Fruit fly (Drosophila melanogaster): ENCODE results near the gene Cp15.

DNA sequence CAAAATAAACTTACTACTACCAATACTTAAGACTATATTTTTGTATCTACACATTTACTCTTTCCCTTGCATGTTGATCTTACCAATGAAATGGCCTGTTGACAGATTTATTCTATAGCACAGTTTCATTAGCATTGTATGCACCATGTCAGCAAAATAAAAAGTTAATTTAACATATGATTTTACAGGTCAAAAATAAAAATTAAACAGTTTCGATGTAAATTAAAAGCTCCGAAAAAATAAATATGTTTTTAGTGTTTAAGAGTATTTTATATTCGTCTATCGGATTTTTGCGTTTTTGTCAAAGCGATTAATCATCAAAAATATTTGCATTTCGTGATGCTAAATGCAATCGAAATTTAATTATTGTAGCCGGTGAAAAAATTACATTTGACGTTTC lies 20.0 kb downstream of the Cp15 start:
- TF ChIP-seq cad (GFP tag; optimal IDR thresholded peaks at IDR 0.05) (no peak), CG12236 (GFP tag; optimal IDR thresholded peaks at IDR 0.05) (no peak), Ptx1 (GFP tag; IDR thresholded peaks at IDR 0.05) (no peak), Bdp1 (GFP tag; optimal IDR thresholded peaks at IDR 0.05) (no peak), CG8281 (tag; optimal IDR thresholded peaks at IDR 0.05) (no peak), disco-r (GFP tag; optimal IDR thresholded peaks at IDR 0.05) (no peak), CG18476 (GFP tag; optimal IDR thresholded peaks at IDR 0.05) (no peak), CG8924 (tag; optimal IDR thresholded peaks at IDR 0.05) (no peak), CG10462 (GFP tag; optimal IDR thresholded peaks at IDR 0.05) (no peak), zf30C (GFP tag; optimal IDR thresholded peaks at IDR 0.05) (no peak), tgo (GFP tag; IDR thresholded peaks at IDR 0.05) (no peak), CG13296 (GFP tag; optimal IDR thresholded peaks at IDR 0.05) (no peak), twi (tag; optimal IDR thresholded peaks at IDR 0.05) (no peak)

All from whole organism, embryonic.